Worm (Caenorhabditis elegans) whole organism, mixed stage, embryonic: ENCODE results near the gene T22H9.1.

Source experiments
- M03D4.4 ChIP-seq: sonication (generic microtip); optimal IDR thresholded peaks from 2 replicates; lab custom pipeline; 2017; ENCODE audit warnings: mild to moderate bottlenecking, missing genetic modification characterization, missing compliant biosample characterization
- bed-3 ChIP-seq: fragments of 200-800 bp; sonication (Bioruptor generic); optimal IDR thresholded peaks from 3 replicates; lab custom pipeline; 2018; ENCODE audit warnings: mild to moderate bottlenecking, missing genetic modification characterization, moderate library complexity, missing compliant biosample characterization
- blmp-1 ChIP-seq: fragments of 150-350 bp; optimal IDR thresholded peaks from 2 replicates; lab custom pipeline; 2014; ENCODE audit warnings: missing biosample characterization, missing genetic modification characterization
- ceh-39 ChIP-seq: fragments of 150-350 bp; optimal IDR thresholded peaks from 2 replicates; lab custom pipeline; 2014; ENCODE audit warnings: missing biosample characterization, missing genetic modification characterization
- ceh-43 ChIP-seq: fragments of 200-800 bp; sonication (Bioruptor generic); optimal IDR thresholded peaks from 2 replicates; lab custom pipeline; 2018; ENCODE audit warnings: mild to moderate bottlenecking, missing genetic modification characterization, moderate library complexity, missing compliant biosample characterization
- ceh-83 ChIP-seq: fragments of 200-800 bp; sonication (Bioruptor generic); optimal IDR thresholded peaks from 2 replicates; lab custom pipeline; 2018; ENCODE audit warnings: mild to moderate bottlenecking, missing genetic modification characterization, missing compliant biosample characterization
- ces-1 ChIP-seq: fragments of 150-350 bp; optimal IDR thresholded peaks from 2 replicates; lab custom pipeline; 2014; ENCODE audit warnings: missing biosample characterization, missing genetic modification reagents, missing genetic modification characterization
- cnd-1 ChIP-seq: fragments of 200-800 bp; sonication (Bioruptor generic); optimal IDR thresholded peaks from 2 replicates; lab custom pipeline; 2018; ENCODE audit warnings: mild to moderate bottlenecking, missing genetic modification characterization, missing compliant biosample characterization
- drap-1 ChIP-seq: fragments of 200-800 bp; sonication (Bioruptor generic); optimal IDR thresholded peaks from 3 replicates; lab custom pipeline; 2018; ENCODE audit warnings: mild to moderate bottlenecking, missing genetic modification characterization, missing compliant biosample characterization
- elt-1 ChIP-seq: sonication (generic microtip); optimal IDR thresholded peaks from 2 replicates; lab custom pipeline; 2017; ENCODE audit warnings: missing genetic modification characterization, mild to moderate bottlenecking, missing compliant biosample characterization, antibody characterized with exemption, moderate library complexity, borderline replicate concordance; ENCODE audit not compliant: insufficient read depth
- elt-3 ChIP-seq: fragments of 150-350 bp; optimal IDR thresholded peaks from 2 replicates; lab custom pipeline; 2014; ENCODE audit warnings: missing biosample characterization, missing genetic modification characterization
- flh-1 ChIP-seq: fragments of 200-800 bp; sonication (Bioruptor generic); optimal IDR thresholded peaks from 2 replicates; lab custom pipeline; 2018; ENCODE audit warnings: mild to moderate bottlenecking, missing genetic modification characterization, moderate library complexity, missing compliant biosample characterization
- ham-2 ChIP-seq: fragments of 200-800 bp; sonication (Bioruptor generic); optimal IDR thresholded peaks from 2 replicates; lab custom pipeline; 2018; ENCODE audit warnings: mild to moderate bottlenecking, missing genetic modification characterization, missing compliant biosample characterization
- hlh-1 ChIP-seq: fragments of 150-350 bp; optimal IDR thresholded peaks from 2 replicates; lab custom pipeline; 2014; ENCODE audit warnings: missing biosample characterization, missing genetic modification reagents, missing genetic modification characterization
- lin-13 ChIP-seq: fragments of 150-350 bp; optimal IDR thresholded peaks from 2 replicates; lab custom pipeline; 2014; ENCODE audit warnings: missing biosample characterization, missing genetic modification characterization
- lin-32 ChIP-seq: fragments of 200-800 bp; sonication (Bioruptor generic); optimal IDR thresholded peaks from 2 replicates; lab custom pipeline; 2018; ENCODE audit warnings: mild to moderate bottlenecking, missing genetic modification characterization, missing compliant biosample characterization
- mab-5 ChIP-seq: fragments of 150-350 bp; optimal IDR thresholded peaks from 2 replicates; lab custom pipeline; 2014; ENCODE audit warnings: missing biosample characterization, missing genetic modification characterization
- mep-1 ChIP-seq: fragments of 150-350 bp; optimal IDR thresholded peaks from 2 replicates; lab custom pipeline; 2017; ENCODE audit warnings: missing biosample characterization, missing genetic modification reagents, missing genetic modification characterization, inconsistent platforms
- nhr-12 ChIP-seq: fragments of 150-350 bp; optimal IDR thresholded peaks from 2 replicates; lab custom pipeline; 2014; ENCODE audit warnings: missing biosample characterization, missing genetic modification characterization
- nhr-2 ChIP-seq: fragments of 150-350 bp; optimal IDR thresholded peaks from 2 replicates; lab custom pipeline; 2014; ENCODE audit warnings: missing biosample characterization, missing genetic modification characterization
- nhr-237 ChIP-seq: fragments of 150-350 bp; optimal IDR thresholded peaks from 2 replicates; lab custom pipeline; 2014; ENCODE audit warnings: missing biosample characterization, missing genetic modification characterization
- nhr-28 ChIP-seq: fragments of 150-350 bp; optimal IDR thresholded peaks from 2 replicates; lab custom pipeline; 2014; ENCODE audit warnings: missing biosample characterization, missing genetic modification characterization
- pha-4 ChIP-seq: fragments of 150-350 bp; optimal IDR thresholded peaks from 2 replicates; lab custom pipeline; 2018; ENCODE audit warnings: missing biosample characterization, missing genetic modification reagents, missing genetic modification characterization
- sem-2 ChIP-seq: fragments of 200-800 bp; sonication (Bioruptor generic); optimal IDR thresholded peaks from 2 replicates; lab custom pipeline; 2018; ENCODE audit warnings: mild to moderate bottlenecking, missing genetic modification characterization, missing compliant biosample characterization
- snpc-4 ChIP-seq: fragments of 150-350 bp; optimal IDR thresholded peaks from 2 replicates; lab custom pipeline; 2014; ENCODE audit warnings: missing biosample characterization, missing genetic modification characterization
- sptf-1 ChIP-seq: sonication (generic microtip); optimal IDR thresholded peaks from 2 replicates; lab custom pipeline; 2017; ENCODE audit warnings: mild to moderate bottlenecking, missing genetic modification characterization, moderate library complexity, missing compliant biosample characterization
- tbx-8 ChIP-seq: fragments of 200-800 bp; sonication (Bioruptor generic); optimal IDR thresholded peaks from 2 replicates; lab custom pipeline; 2018; ENCODE audit warnings: mild to moderate bottlenecking, missing genetic modification characterization, moderate library complexity, missing compliant biosample characterization
- unc-120 ChIP-seq: sonication (generic microtip); optimal IDR thresholded peaks from 2 replicates; lab custom pipeline; 2017; ENCODE audit warnings: missing genetic modification characterization, missing compliant biosample characterization; ENCODE audit not compliant: poor library complexity, severe bottlenecking
- unc-62 ChIP-seq: fragments of 150-350 bp; optimal IDR thresholded peaks from 2 replicates; lab custom pipeline; 2014; ENCODE audit warnings: missing biosample characterization, missing genetic modification reagents, missing genetic modification characterization
- zip-8 ChIP-seq: fragments of 150-350 bp; optimal IDR thresholded peaks from 2 replicates; lab custom pipeline; 2014; ENCODE audit warnings: missing biosample characterization, missing genetic modification characterization
- ztf-11 ChIP-seq: fragments of 150-350 bp; optimal IDR thresholded peaks from 2 replicates; lab custom pipeline; 2014; ENCODE audit warnings: missing biosample characterization, missing genetic modification characterization

T22H9.1 gene

ce11 chrV:378231-378630 is 18.7 kb downstream of the T22H9.1 start:
- TF ChIP-seq lin-13 (tag; lab: Kevin White, UChicago) (no peak), M03D4.4 (tag; lab: Kevin White, UChicago) (no peak), sptf-1 (tag; lab: Kevin White, UChicago) (no peak), ceh-43 (no peak), mab-5 (tag; lab: Kevin White, UChicago) (no peak), elt-1 (tag; lab: Kevin White, UChicago) (no peak), nhr-2 (tag; lab: Kevin White, UChicago) (no peak), unc-120 (no peak), nhr-12 (tag; lab: Kevin White, UChicago) (no peak), tbx-8 (GFP tag; lab: Kevin White, UChicago) (no peak), snpc-4 (tag; lab: Kevin White, UChicago) (no peak), flh-1 (GFP tag; lab: Kevin White, UChicago) (no peak), ham-2 (GFP tag; lab: Kevin White, UChicago) (no peak), sem-2 (GFP tag; lab: Kevin White, UChicago) (no peak), pha-4 (tag; lab: Kevin White, UChicago) (no peak), unc-62 (GFP tag; lab: Kevin White, UChicago) (no peak), bed-3 (GFP tag; lab: Kevin White, UChicago) (no peak), ceh-83 (no peak)

- TF ChIP-seq ceh-43, result no peak
- no peak for TF ChIP-seq unc-120
- no peak for TF ChIP-seq snpc-4 (tag; lab: Kevin White, UChicago)
- TF ChIP-seq nhr-2 (tag; lab: Kevin White, UChicago), result no peak
- no peak for TF ChIP-seq drap-1 (GFP tag; lab: Kevin White, UChicago)
- no peak for TF ChIP-seq hlh-1 (tag; lab: Kevin White, UChicago)
- TF ChIP-seq ztf-11, result no peak
Measured at ce11 chrV:380186-380585, 20.6 kb downstream of the T22H9.1 start, which contains the start of gene mltn-8. Gene mltn-8 (minus strand): TSS chrV:380286.

- no peak for TF ChIP-seq nhr-12 (tag; lab: Kevin White, UChicago)
- no peak for TF ChIP-seq ceh-39 (tag; lab: Kevin White, UChicago)
- TF ChIP-seq M03D4.4 (tag; lab: Kevin White, UChicago), result no peak
- no peak for TF ChIP-seq elt-3 (tag; lab: Kevin White, UChicago)
- no peak for TF ChIP-seq nhr-2 (tag; lab: Kevin White, UChicago)
- no peak for TF ChIP-seq pha-4 (tag; lab: Kevin White, UChicago)
- no peak for TF ChIP-seq nhr-237 (tag; lab: Kevin White, UChicago)
- no peak for TF ChIP-seq ztf-11
- TF ChIP-seq cnd-1 (tag; lab: Kevin White, UChicago), result no peak
- TF ChIP-seq ceh-83, result no peak
- no peak for TF ChIP-seq lin-32 (GFP tag; lab: Kevin White, UChicago)
- no peak for TF ChIP-seq nhr-28 (tag; lab: Kevin White, UChicago)
- TF ChIP-seq sem-2 (GFP tag; lab: Kevin White, UChicago), result no peak
- no peak for TF ChIP-seq mep-1 (tag; lab: Kevin White, UChicago)
Measured at ce11 chrV:381227-381950, 21.8 kb downstream of the T22H9.1 start, which contains the start of gene ZK6.8. Gene ZK6.8 (plus strand): TSS chrV:381908.

- TF ChIP-seq bed-3 (GFP tag; lab: Kevin White, UChicago), result no peak
- no peak for TF ChIP-seq ces-1 (GFP tag; lab: Kevin White, UChicago)
Measured at ce11 chrV:384511-384910, 24.9 kb downstream of the T22H9.1 start.

ce11 chrV:385488-385887 is 25.9 kb downstream of the T22H9.1 start, which contains the start of gene lipl-5:
Gene lipl-5 (plus strand): TSS chrV:385746.
- TF ChIP-seq zip-8 (tag; lab: Kevin White, UChicago), result no peak
- no peak for TF ChIP-seq hlh-1 (tag; lab: Kevin White, UChicago)
- no peak for TF ChIP-seq sptf-1 (tag; lab: Kevin White, UChicago)
- TF ChIP-seq nhr-2 (tag; lab: Kevin White, UChicago), result no peak
- no peak for TF ChIP-seq tbx-8 (GFP tag; lab: Kevin White, UChicago)
- no peak for TF ChIP-seq pha-4 (tag; lab: Kevin White, UChicago)
- TF ChIP-seq bed-3 (GFP tag; lab: Kevin White, UChicago), result no peak
- no peak for TF ChIP-seq ham-2 (GFP tag; lab: Kevin White, UChicago)
- TF ChIP-seq nhr-28 (tag; lab: Kevin White, UChicago), result no peak
- no peak for TF ChIP-seq blmp-1 (tag; lab: Kevin White, UChicago)
- no peak for TF ChIP-seq lin-13 (tag; lab: Kevin White, UChicago)
